Fruit fly (Drosophila melanogaster) whole organism, prepupa: ENCODE measurements around the gene gce.

ENCODE experiments used
- Blimp-1 ChIP-seq: fragments of 200-800 bp; sonication (Bioruptor generic); optimal IDR thresholded peaks from 3 replicates; lab custom pipeline; 2017; ENCODE audit warnings: missing biosample characterization, missing genetic modification characterization, mild to moderate bottlenecking, moderate library complexity, missing genetic modification reagents
- CG15336 ChIP-seq: fragments of 200-800 bp; sonication (Bioruptor generic); IDR thresholded peaks from 2 replicates; pipeline ENCODE4 v1.3.6; 2022; ENCODE audit warnings: missing biosample characterization, missing genetic modification characterization
- CG32006 ChIP-seq: fragments of 200-800 bp; sonication (Bioruptor generic); optimal IDR thresholded peaks from 3 replicates; lab custom pipeline; 2017; ENCODE audit warnings: missing biosample characterization, mild to moderate bottlenecking, missing genetic modification characterization
- CG3919 ChIP-seq: fragments of 200-800 bp; sonication (Bioruptor generic); optimal IDR thresholded peaks from 3 replicates; lab custom pipeline; 2016; ENCODE audit warnings: missing biosample characterization, missing genetic modification characterization
- CG6854 ChIP-seq: fragments of 200-800 bp; sonication (Bioruptor generic); optimal IDR thresholded peaks from 2 replicates; lab custom pipeline; 2017; ENCODE audit warnings: missing biosample characterization, mild to moderate bottlenecking, missing genetic modification characterization
- CG8319 ChIP-seq: fragments of 200-800 bp; sonication (Bioruptor generic); optimal IDR thresholded peaks from 3 replicates; lab custom pipeline; 2016; ENCODE audit warnings: missing biosample characterization, missing genetic modification characterization
- Eip75B ChIP-seq: fragments of 200-800 bp; sonication (Bioruptor generic); optimal IDR thresholded peaks from 3 replicates; lab custom pipeline; 2016; ENCODE audit warnings: missing biosample characterization, missing genetic modification characterization
- Sox102F ChIP-seq: fragments of 200-800 bp; sonication (Bioruptor generic); optimal IDR thresholded peaks from 2 replicates; lab custom pipeline; 2016; ENCODE audit warnings: missing biosample characterization, mild to moderate bottlenecking, missing genetic modification characterization
- net ChIP-seq: fragments of 200-800 bp; sonication (Bioruptor generic); optimal IDR thresholded peaks from 3 replicates; lab custom pipeline; 2016; ENCODE audit warnings: missing biosample characterization, missing genetic modification characterization

- TF ChIP-seq Blimp-1 (GFP tag; lab: Kevin White, UChicago) (no peak), Eip75B (GFP tag; lab: Kevin White, UChicago) (no peak), net (GFP tag; lab: Kevin White, UChicago) (no peak), CG6854 (GFP tag; lab: Kevin White, UChicago) (no peak), CG3919 (GFP tag; lab: Kevin White, UChicago) (no peak), CG15336 (GFP tag; lab: Robert Waterston, UW) (no peak), Sox102F (GFP tag; lab: Kevin White, UChicago) (no peak), CG32006 (GFP tag; lab: Kevin White, UChicago) (no peak), CG8319 (no peak)
Observed at dm6 chrX:15342017-15342416, 44.5 kb downstream of the gce start, which contains the start of gene CG9123.
